Worm (Caenorhabditis elegans): ENCODE data around the gene C14C6.3.

C14C6.3 gene

DNA sequence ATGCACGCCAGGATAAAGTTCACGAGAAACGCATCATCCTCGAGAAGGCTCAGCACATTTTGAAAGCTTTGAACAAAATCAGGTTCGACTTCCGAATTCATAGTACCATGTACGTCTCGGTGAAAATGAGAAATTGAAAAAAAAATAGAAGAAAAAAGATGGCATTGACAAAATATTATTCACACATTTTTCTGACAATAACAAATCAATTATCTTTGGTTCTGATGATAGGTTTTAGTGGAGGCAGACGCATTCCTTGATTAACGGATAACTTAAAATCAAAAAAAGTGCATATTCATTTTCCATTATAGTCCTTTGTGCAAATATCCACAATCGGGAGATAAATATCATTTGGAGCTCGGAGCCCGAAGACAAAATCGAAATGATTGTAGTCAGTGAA, 21.8 kb upstream of the C14C6.3 start, which contains the start of gene srw-107:
TSS of gene srw-107 (minus strand) at position 101 of the 400 bp plus-strand sequence.
- TF ChIP-seq tab-1 (GFP tag; IDR thresholded peaks at IDR 0.05): no peak

DNA sequence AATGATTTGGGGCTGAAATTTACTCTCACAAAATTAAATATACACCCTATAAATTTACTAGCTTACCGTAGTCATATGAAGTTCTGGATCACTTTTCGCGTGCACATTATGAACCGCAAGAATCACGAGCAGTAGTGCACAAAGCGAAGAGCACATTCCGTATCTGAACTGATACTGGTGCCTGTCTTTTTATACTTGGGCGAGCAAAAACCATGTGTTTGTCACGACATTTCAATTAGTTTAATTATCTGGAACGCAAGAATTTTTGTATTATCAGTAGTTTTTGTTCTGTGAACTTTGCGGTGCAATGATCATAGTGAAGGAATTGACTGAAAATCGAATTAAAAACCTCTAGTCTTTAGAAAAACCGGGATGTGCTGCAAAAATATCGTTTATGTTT, 19.2 kb upstream of the C14C6.3 start, which contains the start of gene lipl-3:
TSS of gene lipl-3 (minus strand) at position 161 of the 400 bp plus-strand sequence.
- TF ChIP-seq flt-1 (GFP tag; IDR thresholded peaks at IDR 0.05) (no peak), ztf-23 (GFP tag; IDR thresholded peaks at IDR 0.05) (no peak), T22C8.4 (GFP tag; IDR thresholded peaks at IDR 0.05) (no peak), med-1 (GFP tag; optimal IDR thresholded peaks at IDR 0.05; ENCODE audit: insufficient read depth) (no peak), klf-2 (GFP tag; conservative IDR thresholded peaks at IDR 0.05) (no peak), tab-1 (GFP tag; IDR thresholded peaks at IDR 0.05) (no peak), cog-1 (tag; optimal IDR thresholded peaks at IDR 0.05) (no peak), ztf-29 (GFP tag; IDR thresholded peaks at IDR 0.05) (no peak), ref-1 (GFP tag; conservative IDR thresholded peaks at IDR 0.05) (no peak)

DNA sequence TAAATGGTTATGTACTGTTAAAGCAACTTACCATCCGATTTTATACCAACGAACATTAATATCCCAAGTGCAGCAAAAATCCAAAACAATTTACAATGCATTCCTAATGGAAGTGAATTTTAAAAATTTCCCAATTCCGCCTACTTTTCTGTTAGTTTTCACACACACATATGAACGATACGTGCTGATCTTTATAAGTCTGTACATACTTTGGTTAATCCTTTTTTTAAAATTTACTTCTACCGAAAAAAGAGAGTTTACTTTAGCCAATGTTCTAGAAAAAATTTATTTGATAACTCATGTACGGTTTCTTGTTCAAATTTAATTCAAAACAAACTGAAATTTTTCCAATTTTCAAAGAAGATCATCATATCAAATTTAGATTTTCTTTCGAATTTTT, 18.2 kb upstream of the C14C6.3 start, which contains the start of gene R11G11.16:
TSS of gene R11G11.16 (minus strand) at position 101 of the 400 bp plus-strand sequence.
- TF ChIP-seq ref-1 (GFP tag; conservative IDR thresholded peaks at IDR 0.05) (no peak), klf-2 (GFP tag; conservative IDR thresholded peaks at IDR 0.05) (no peak), med-1 (GFP tag; optimal IDR thresholded peaks at IDR 0.05; ENCODE audit: insufficient read depth) (no peak), ztf-23 (GFP tag; IDR thresholded peaks at IDR 0.05) (no peak), ztf-29 (GFP tag; IDR thresholded peaks at IDR 0.05) (no peak), T22C8.4 (GFP tag; IDR thresholded peaks at IDR 0.05) (no peak), tab-1 (GFP tag; IDR thresholded peaks at IDR 0.05) (no peak), cog-1 (tag; optimal IDR thresholded peaks at IDR 0.05) (no peak), flt-1 (GFP tag; IDR thresholded peaks at IDR 0.05) (no peak)

DNA sequence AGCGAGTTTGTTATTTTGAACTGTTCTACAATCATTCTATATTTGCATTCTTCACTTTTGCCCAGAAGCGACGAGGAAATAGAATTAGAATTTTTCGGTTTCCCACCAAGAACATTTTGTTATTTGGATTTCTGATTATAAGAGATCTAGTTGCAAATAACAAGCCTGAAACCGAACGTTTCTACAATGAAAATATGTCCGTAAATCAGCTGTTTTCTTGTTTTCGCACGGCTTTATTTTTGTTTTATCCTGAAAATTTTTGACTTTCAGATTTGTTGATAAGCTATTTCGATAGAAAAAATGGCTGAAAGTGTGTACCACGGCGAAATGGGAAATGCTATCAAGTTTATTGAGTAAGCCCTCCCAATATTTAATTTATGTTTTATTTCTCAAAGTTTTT, 15.7 kb upstream of the C14C6.3 start, which contains the start of gene srw-108:
TSS of gene srw-108 (plus strand) at position 301 of the 400 bp plus-strand sequence.
- TF ChIP-seq flt-1 (GFP tag; IDR thresholded peaks at IDR 0.05) (no peak), T22C8.4 (GFP tag; IDR thresholded peaks at IDR 0.05) (no peak), ztf-29 (GFP tag; IDR thresholded peaks at IDR 0.05) (no peak), tab-1 (GFP tag; IDR thresholded peaks at IDR 0.05) (no peak), cog-1 (tag; optimal IDR thresholded peaks at IDR 0.05) (no peak), klf-2 (GFP tag; conservative IDR thresholded peaks at IDR 0.05) (no peak), ref-1 (GFP tag; conservative IDR thresholded peaks at IDR 0.05) (no peak), ztf-23 (GFP tag; IDR thresholded peaks at IDR 0.05) (no peak), med-1 (GFP tag; optimal IDR thresholded peaks at IDR 0.05; ENCODE audit: insufficient read depth) (no peak)

DNA sequence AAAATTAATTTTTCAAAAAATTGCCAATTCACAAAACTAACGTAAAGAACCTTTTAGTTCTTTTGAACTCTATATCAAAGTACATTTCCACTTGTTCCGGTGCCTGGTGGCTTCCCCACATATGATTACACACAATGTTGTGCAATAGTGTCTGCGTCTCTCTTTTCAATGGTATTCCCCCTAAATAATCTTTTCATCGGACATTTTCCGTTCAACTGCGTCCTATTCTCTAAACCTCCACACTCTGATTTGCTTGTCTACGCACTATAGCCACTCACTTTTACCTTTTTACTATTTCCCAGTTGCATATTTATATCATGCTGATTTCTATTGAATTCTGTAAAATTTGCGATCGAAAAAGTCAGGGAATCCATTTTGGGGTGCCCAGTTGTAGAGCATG, 11.2 kb upstream of the C14C6.3 start, which contains the start of gene nhr-58:
TSS of gene nhr-58 (plus strand) at position 214 of the 400 bp plus-strand sequence.
- 0 out of 2 replicates have a peak, but pooled peaks have one; percentile 10 for TF ChIP-seq ztf-29 (GFP tag; IDR thresholded peaks at IDR 0.05)
- TF ChIP-seq cog-1 (tag; optimal IDR thresholded peaks at IDR 0.05): peak; percentile 47
- no peak for TF ChIP-seq flt-1 (GFP tag; IDR thresholded peaks at IDR 0.05)

DNA sequence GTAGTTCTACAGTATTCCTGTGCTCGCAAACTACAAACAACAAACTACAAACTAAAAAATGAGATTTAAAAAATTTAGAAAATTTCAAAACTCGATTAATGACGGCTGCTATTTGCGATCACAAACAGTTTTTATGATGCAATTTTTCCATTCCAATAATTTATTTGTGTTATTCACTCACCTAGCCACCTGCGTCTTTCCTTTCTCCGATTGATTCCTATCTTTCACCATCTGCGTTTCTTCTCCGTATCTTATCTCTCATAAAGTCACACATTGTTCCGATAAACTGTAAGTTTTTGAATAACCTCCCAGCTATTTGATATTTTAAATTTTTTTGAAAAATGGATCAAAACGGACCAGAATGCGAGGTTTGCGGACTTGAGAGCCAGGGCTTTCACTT, 9.1 kb upstream of the C14C6.3 start, which contains the start of gene nhr-132:
TSS of gene nhr-132 (plus strand) at position 271 of the 400 bp plus-strand sequence.
- TF ChIP-seq cog-1 (tag; optimal IDR thresholded peaks at IDR 0.05) (no peak), ref-1 (GFP tag; conservative IDR thresholded peaks at IDR 0.05) (no peak), ztf-23 (GFP tag; IDR thresholded peaks at IDR 0.05) (no peak), ztf-29 (GFP tag; IDR thresholded peaks at IDR 0.05) (no peak), med-1 (GFP tag; optimal IDR thresholded peaks at IDR 0.05; ENCODE audit: insufficient read depth) (no peak), flt-1 (GFP tag; IDR thresholded peaks at IDR 0.05) (no peak), T22C8.4 (GFP tag; IDR thresholded peaks at IDR 0.05) (no peak), tab-1 (GFP tag; IDR thresholded peaks at IDR 0.05) (no peak), klf-2 (GFP tag; conservative IDR thresholded peaks at IDR 0.05) (no peak)

DNA sequence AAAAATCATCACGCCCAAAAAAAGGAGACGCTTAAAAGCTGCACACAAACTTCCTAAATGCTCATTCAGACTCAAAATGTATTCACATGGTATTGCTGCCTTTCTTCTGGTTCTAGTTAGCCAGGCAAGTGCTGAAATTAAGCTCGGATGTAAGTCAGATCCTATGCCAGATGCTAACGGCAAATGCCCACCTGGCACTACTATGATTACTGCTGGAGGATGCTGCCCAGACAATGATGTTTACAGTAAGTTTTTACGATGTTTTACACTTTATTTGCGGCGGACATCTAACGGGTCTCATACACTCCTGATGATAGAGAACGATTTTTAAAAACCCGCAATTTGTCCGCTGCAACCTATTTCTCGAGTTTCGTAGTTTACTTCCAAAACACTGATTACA, 6.7 kb upstream of the C14C6.3 start, which contains the start of gene C14C6.5:
TSS of gene C14C6.5 (plus strand) at position 58 of the 400 bp plus-strand sequence.
- TF ChIP-seq ztf-29 (GFP tag; IDR thresholded peaks at IDR 0.05) (no peak), klf-2 (GFP tag; conservative IDR thresholded peaks at IDR 0.05) (no peak), tab-1 (GFP tag; IDR thresholded peaks at IDR 0.05) (no peak), ref-1 (GFP tag; conservative IDR thresholded peaks at IDR 0.05) (no peak), cog-1 (tag; optimal IDR thresholded peaks at IDR 0.05) (no peak), T22C8.4 (GFP tag; IDR thresholded peaks at IDR 0.05) (no peak)

DNA sequence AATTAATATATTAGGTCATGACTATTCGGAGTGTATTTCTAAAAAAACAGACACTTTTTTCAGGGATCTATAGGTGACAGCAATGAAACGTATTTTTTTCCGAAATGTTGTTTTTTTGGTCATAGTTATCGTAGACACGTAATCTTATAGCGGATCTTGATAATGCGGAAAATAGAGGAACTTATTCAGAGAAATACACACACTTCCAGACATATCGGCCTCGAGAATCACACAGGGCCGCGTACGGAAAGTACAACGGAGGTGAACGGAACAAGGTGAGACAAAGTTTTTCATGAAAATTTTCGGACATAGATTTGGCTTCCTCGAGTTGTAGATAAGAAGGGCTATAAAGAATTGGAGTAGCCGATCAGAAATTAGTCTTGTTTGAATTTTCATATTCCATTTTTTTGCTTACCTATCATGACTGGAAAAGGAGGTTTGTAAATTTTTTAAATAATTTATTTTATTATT, 4.2 kb upstream of the C14C6.3 start, which contains the start of gene nhr-155:
TSS of gene nhr-155 (plus strand) at position 421 of the 471 bp plus-strand sequence.
- TF ChIP-seq ztf-29 (GFP tag; IDR thresholded peaks at IDR 0.05) (no peak), tab-1 (GFP tag; IDR thresholded peaks at IDR 0.05) (no peak)

DNA sequence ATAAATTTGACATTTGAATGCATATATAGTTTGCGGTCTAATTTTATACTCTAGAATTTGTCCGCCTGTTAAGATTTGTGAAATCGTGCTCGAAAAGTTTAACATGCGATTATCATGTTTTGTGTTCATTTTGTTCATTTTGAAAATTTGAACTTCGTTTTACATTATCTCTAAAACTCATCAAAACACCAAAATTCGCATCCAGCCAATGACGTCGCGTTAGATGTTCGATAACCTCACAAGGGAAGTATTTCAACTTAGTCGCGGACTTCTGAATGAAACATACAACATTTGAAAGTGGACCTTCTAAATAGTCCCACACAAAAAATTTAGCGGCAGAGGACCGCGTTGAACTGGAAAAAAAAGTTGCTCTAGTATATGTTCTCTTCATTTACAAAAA, 1.8 kb upstream of the C14C6.3 start:
- no peak for TF ChIP-seq flt-1 (GFP tag; IDR thresholded peaks at IDR 0.05)
- no peak for TF ChIP-seq med-1 (GFP tag; optimal IDR thresholded peaks at IDR 0.05; ENCODE audit: insufficient read depth)
- no peak for TF ChIP-seq ref-1 (GFP tag; conservative IDR thresholded peaks at IDR 0.05)
- TF ChIP-seq klf-2 (GFP tag; conservative IDR thresholded peaks at IDR 0.05): no peak
- TF ChIP-seq cog-1 (tag; optimal IDR thresholded peaks at IDR 0.05): no peak
- no peak for TF ChIP-seq ztf-29 (GFP tag; IDR thresholded peaks at IDR 0.05)
- TF ChIP-seq tab-1 (GFP tag; IDR thresholded peaks at IDR 0.05): no peak
- TF ChIP-seq ztf-23 (GFP tag; IDR thresholded peaks at IDR 0.05): no peak
- no peak for TF ChIP-seq T22C8.4 (GFP tag; IDR thresholded peaks at IDR 0.05)

DNA sequence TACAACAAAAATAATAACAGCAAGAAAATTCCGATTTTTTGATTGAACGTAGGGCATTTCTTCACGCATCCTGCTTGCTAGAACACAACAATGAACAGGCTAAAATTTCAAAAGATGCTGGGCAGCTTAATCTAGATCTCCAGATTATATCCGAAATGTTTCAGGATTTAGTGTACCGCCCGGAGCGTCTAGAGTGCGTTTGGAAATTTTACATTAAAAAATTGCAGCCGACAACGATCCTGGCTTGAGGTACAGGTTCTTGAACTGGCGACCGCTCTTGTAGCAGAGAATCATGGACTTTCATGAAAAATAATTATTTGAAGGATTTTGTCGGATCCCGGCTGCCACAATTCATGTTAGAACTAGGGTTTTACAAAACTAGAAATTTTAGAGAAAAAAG, 4.7 kb downstream of the C14C6.3 start, which contains the start of gene C14C6.6:
TSS of gene C14C6.6 (minus strand) at position 101 of the 400 bp plus-strand sequence.
- TF ChIP-seq ztf-23 (GFP tag; IDR thresholded peaks at IDR 0.05) (no peak), T22C8.4 (GFP tag; IDR thresholded peaks at IDR 0.05) (no peak), ztf-29 (GFP tag; IDR thresholded peaks at IDR 0.05) (no peak), klf-2 (GFP tag; conservative IDR thresholded peaks at IDR 0.05) (no peak), tab-1 (GFP tag; IDR thresholded peaks at IDR 0.05) (no peak), med-1 (GFP tag; optimal IDR thresholded peaks at IDR 0.05; ENCODE audit: insufficient read depth) (no peak), cog-1 (tag; optimal IDR thresholded peaks at IDR 0.05) (no peak), ref-1 (GFP tag; conservative IDR thresholded peaks at IDR 0.05) (no peak), flt-1 (GFP tag; IDR thresholded peaks at IDR 0.05) (no peak)

Data from whole organism, midembryonic.